Fruit fly (Drosophila melanogaster) whole organism, embryonic: ENCODE data around the gene nerfin-2.

Experiments
- ATbp ChIP-seq: fragments of 200-800 bp; sonication (Bioruptor generic); optimal IDR thresholded peaks from 2 replicates; lab custom pipeline; 2017; ENCODE audit warnings: missing biosample characterization, mild to moderate bottlenecking, missing genetic modification characterization, missing genetic modification reagents
- CG10462 ChIP-seq: fragments of 200-800 bp; sonication (Bioruptor generic); optimal IDR thresholded peaks from 2 replicates; lab custom pipeline; 2016; ENCODE audit warnings: missing biosample characterization, missing genetic modification characterization
- CG11504 ChIP-seq: fragments of 200-800 bp; sonication (Bioruptor generic); optimal IDR thresholded peaks from 3 replicates; lab custom pipeline; 2019; ENCODE audit warnings: missing biosample characterization, mild to moderate bottlenecking, missing genetic modification characterization, moderate library complexity
- CG11560 ChIP-seq: fragments of 200-800 bp; sonication (Bioruptor generic); IDR thresholded peaks from 3 replicates; pipeline ENCODE4 v1.3.6; 2022; ENCODE audit warnings: missing biosample characterization, missing genetic modification characterization
- CG1233 ChIP-seq: fragments of 200-800 bp; sonication (Bioruptor generic); optimal IDR thresholded peaks from 4 replicates; lab custom pipeline; 2018; ENCODE audit warnings: missing biosample characterization, mild to moderate bottlenecking, missing genetic modification characterization
- CG12942 ChIP-seq: fragments of 200-800 bp; sonication (Bioruptor generic); optimal IDR thresholded peaks from 3 replicates; lab custom pipeline; 2016; ENCODE audit warnings: missing biosample characterization, missing genetic modification characterization
- CG16779 ChIP-seq: fragments of 200-800 bp; sonication (Bioruptor generic); IDR thresholded peaks from 2 replicates; pipeline ENCODE4 v1.3.6; 2022; ENCODE audit warnings: missing biosample characterization, missing genetic modification characterization
- CG16813 ChIP-seq: fragments of 200-800 bp; sonication (Bioruptor generic); IDR thresholded peaks from 3 replicates; pipeline ENCODE4 v1.3.6; 2022; ENCODE audit warnings: missing biosample characterization, missing genetic modification characterization; ENCODE audit not compliant: partially characterized antibody
- CG16863 ChIP-seq: fragments of 200-800 bp; sonication (Bioruptor generic); optimal IDR thresholded peaks from 3 replicates; lab custom pipeline; 2016; ENCODE audit warnings: missing biosample characterization, missing genetic modification characterization
- CG17612 ChIP-seq: fragments of 200-800 bp; sonication (Bioruptor generic); IDR thresholded peaks from 2 replicates; pipeline ENCODE4 v1.3.6; 2022; ENCODE audit warnings: missing biosample characterization, missing genetic modification characterization
- CG18619 ChIP-seq: fragments of 200-800 bp; sonication (Bioruptor generic); optimal IDR thresholded peaks from 3 replicates; lab custom pipeline; 2017; ENCODE audit warnings: missing biosample characterization, mild to moderate bottlenecking, missing genetic modification characterization
- CG4424 ChIP-seq: fragments of 200-800 bp; sonication (Bioruptor generic); optimal IDR thresholded peaks from 3 replicates; lab custom pipeline; 2016; ENCODE audit warnings: missing biosample characterization, missing genetic modification characterization
- CG4854 ChIP-seq: fragments of 200-800 bp; sonication (Bioruptor generic); optimal IDR thresholded peaks from 2 replicates; lab custom pipeline; 2016; ENCODE audit warnings: missing biosample characterization, missing genetic modification characterization, inconsistent platforms
- CG6654 ChIP-seq: fragments of 200-800 bp; sonication (Bioruptor generic); optimal IDR thresholded peaks from 2 replicates; lab custom pipeline; 2017; ENCODE audit warnings: missing biosample characterization, mild to moderate bottlenecking, missing genetic modification characterization
- CG7786 ChIP-seq: fragments of 200-800 bp; sonication (Bioruptor generic); optimal IDR thresholded peaks from 2 replicates; lab custom pipeline; 2016; ENCODE audit warnings: missing biosample characterization, missing genetic modification characterization
- CG7963 ChIP-seq: fragments of 200-800 bp; sonication (Bioruptor generic); IDR thresholded peaks from 3 replicates; pipeline ENCODE4 v1.3.6; 2022; ENCODE audit warnings: missing biosample characterization, missing genetic modification characterization; ENCODE audit not compliant: partially characterized antibody
- CG9215 ChIP-seq: fragments of 200-800 bp; sonication (Bioruptor generic); IDR thresholded peaks from 2 replicates; pipeline ENCODE4 v1.3.6; 2022; ENCODE audit warnings: missing biosample characterization, missing genetic modification characterization
- CG9437 ChIP-seq: fragments of 200-800 bp; sonication (Bioruptor generic); optimal IDR thresholded peaks from 2 replicates; lab custom pipeline; 2018; ENCODE audit warnings: missing biosample characterization, mild to moderate bottlenecking, missing genetic modification characterization
- CG9727 ChIP-seq: fragments of 200-800 bp; sonication (Bioruptor generic); optimal IDR thresholded peaks from 3 replicates; lab custom pipeline; 2017; ENCODE audit warnings: missing biosample characterization, mild to moderate bottlenecking, missing genetic modification characterization
- CG9932 ChIP-seq: fragments of 200-800 bp; sonication (Bioruptor generic); IDR thresholded peaks from 2 replicates; pipeline ENCODE4 v1.3.6; 2022; ENCODE audit warnings: missing biosample characterization, missing genetic modification characterization
- Chrac-16 ChIP-seq: fragments of 200-800 bp; sonication (Bioruptor generic); optimal IDR thresholded peaks from 3 replicates; lab custom pipeline; 2016; ENCODE audit warnings: missing biosample characterization, missing genetic modification characterization
- CkIIα-i1 ChIP-seq: fragments of 200-800 bp; sonication (Bioruptor generic); IDR thresholded peaks from 2 replicates; pipeline ENCODE4 v1.3.6; 2022; ENCODE audit warnings: missing biosample characterization, missing genetic modification characterization
- Dip3 ChIP-seq: fragments of 200-800 bp; sonication (Bioruptor generic); optimal IDR thresholded peaks from 3 replicates; lab custom pipeline; 2016; ENCODE audit warnings: missing biosample characterization, missing genetic modification characterization
- Fer3 ChIP-seq: fragments of 200-800 bp; sonication (Bioruptor generic); optimal IDR thresholded peaks from 2 replicates; lab custom pipeline; 2018; ENCODE audit warnings: missing biosample characterization, mild to moderate bottlenecking, missing genetic modification characterization, moderate library complexity
- Hey ChIP-seq: fragments of 200-800 bp; sonication (Bioruptor generic); optimal IDR thresholded peaks from 3 replicates; lab custom pipeline; 2018; ENCODE audit warnings: missing biosample characterization, mild to moderate bottlenecking, missing genetic modification characterization
- NC2β ChIP-seq: fragments of 200-800 bp; sonication (Bioruptor generic); optimal IDR thresholded peaks from 2 replicates; lab custom pipeline; 2016; ENCODE audit warnings: missing biosample characterization, missing genetic modification characterization
- Oaz ChIP-seq: fragments of 200-800 bp; sonication (Bioruptor generic); IDR thresholded peaks from 2 replicates; pipeline ENCODE4 v1.3.6; 2022; ENCODE audit warnings: missing biosample characterization, missing genetic modification characterization
- Pdp1 ChIP-seq, 2 experiments: fragments of 200-800 bp; sonication (Bioruptor generic); optimal IDR thresholded peaks; 3 replicates each; lab custom pipeline; 2016; ENCODE audit warnings: missing biosample characterization in 2 of 2, missing genetic modification characterization in 2 of 2, mild to moderate bottlenecking in 1 of 2, moderate library complexity in 1 of 2
- Ptx1 ChIP-seq: fragments of 200-800 bp; sonication (Bioruptor generic); IDR thresholded peaks from 2 replicates; pipeline ENCODE4 v1.3.6; 2022; ENCODE audit warnings: missing biosample characterization, missing genetic modification characterization
- Side ChIP-seq: fragments of 200-800 bp; sonication (Bioruptor generic); optimal IDR thresholded peaks from 2 replicates; lab custom pipeline; 2016; ENCODE audit warnings: missing biosample characterization, missing genetic modification characterization
- Six4 ChIP-seq: fragments of 200-800 bp; sonication (Bioruptor generic); optimal IDR thresholded peaks from 2 replicates; lab custom pipeline; 2016; ENCODE audit warnings: missing biosample characterization, missing genetic modification characterization
- Sox102F ChIP-seq: fragments of 200-800 bp; sonication (Bioruptor generic); optimal IDR thresholded peaks from 2 replicates; lab custom pipeline; 2018; ENCODE audit warnings: missing biosample characterization, mild to moderate bottlenecking, missing genetic modification characterization, moderate library complexity
- Spps ChIP-seq: fragments of 200-800 bp; sonication (Bioruptor generic); optimal IDR thresholded peaks from 2 replicates; lab custom pipeline; 2018; ENCODE audit warnings: missing biosample characterization, mild to moderate bottlenecking, missing genetic modification characterization
- Sry-β ChIP-seq: fragments of 200-800 bp; sonication (Bioruptor generic); optimal IDR thresholded peaks from 2 replicates; lab custom pipeline; 2018; ENCODE audit warnings: missing biosample characterization, mild to moderate bottlenecking, missing genetic modification characterization, moderate library complexity
- Tbp ChIP-seq: fragments of >200 bp; optimal IDR thresholded peaks from 2 replicates; lab custom pipeline; 2018; ENCODE audit warnings: missing biosample characterization, missing genetic modification characterization
- br ChIP-seq: fragments of >200 bp; optimal IDR thresholded peaks from 2 replicates; lab custom pipeline; 2017
- cg ChIP-seq: fragments of 200-800 bp; sonication (Bioruptor generic); optimal IDR thresholded peaks from 3 replicates; lab custom pipeline; 2019; ENCODE audit warnings: missing biosample characterization, mild to moderate bottlenecking, missing genetic modification characterization, moderate library complexity
- chn ChIP-seq: fragments of 200-800 bp; sonication (Bioruptor generic); optimal IDR thresholded peaks from 2 replicates; lab custom pipeline; 2016; ENCODE audit warnings: missing biosample characterization, missing genetic modification characterization
- crp ChIP-seq, 2 experiments: fragments of 200-800 bp; sonication (Bioruptor generic); optimal IDR thresholded peaks; 2 replicates in 1 of 2; 3 replicates in 1 of 2; lab custom pipeline; 2017; ENCODE audit warnings: missing biosample characterization in 2 of 2, missing genetic modification characterization in 2 of 2, mild to moderate bottlenecking in 1 of 2, moderate library complexity in 1 of 2
- danr ChIP-seq: fragments of 200-800 bp; sonication (Bioruptor generic); IDR thresholded peaks from 2 replicates; pipeline ENCODE4 v1.3.6; 2022; ENCODE audit warnings: missing biosample characterization, missing genetic modification characterization
- gem ChIP-seq: fragments of 200-800 bp; sonication (Bioruptor generic); optimal IDR thresholded peaks from 2 replicates; lab custom pipeline; 2019; ENCODE audit warnings: missing biosample characterization, mild to moderate bottlenecking, missing genetic modification characterization, moderate library complexity
- gro ChIP-seq: fragments of 200-800 bp; sonication (Bioruptor generic); optimal IDR thresholded peaks from 2 replicates; lab custom pipeline; 2016; ENCODE audit warnings: missing biosample characterization, missing genetic modification characterization
- hbn ChIP-seq: fragments of 200-800 bp; sonication (Bioruptor generic); IDR thresholded peaks from 2 replicates; pipeline ENCODE4 v1.3.6; 2022; ENCODE audit warnings: missing biosample characterization, missing genetic modification characterization; ENCODE audit not compliant: partially characterized antibody
- hkb ChIP-seq, 2 experiments: fragments of 200-800 bp in 1 of 2; fragments of >200 bp in 1 of 2; sonication (Bioruptor generic) in 1 of 2; IDR thresholded peaks in 1 of 2; optimal IDR thresholded peaks in 1 of 2; 2 replicates each; pipeline versions ENCODE4 v1.3.6 to Lab custom; 2017 to 2022; ENCODE audit warnings: missing biosample characterization in 1 of 2, missing genetic modification characterization in 1 of 2
- kah ChIP-seq: fragments of 200-800 bp; sonication (Bioruptor generic); optimal IDR thresholded peaks from 2 replicates; lab custom pipeline; 2018; ENCODE audit warnings: missing biosample characterization, mild to moderate bottlenecking, missing genetic modification characterization
- onecut ChIP-seq: fragments of 200-800 bp; sonication (Bioruptor generic); IDR thresholded peaks from 2 replicates; pipeline ENCODE4 v1.3.6; 2022; ENCODE audit warnings: missing biosample characterization, missing genetic modification characterization
- toy ChIP-seq: fragments of 200-800 bp; sonication (Bioruptor generic); IDR thresholded peaks from 2 replicates; pipeline ENCODE4 v1.3.6; 2022; ENCODE audit warnings: missing biosample characterization, missing genetic modification characterization
- unc-4 ChIP-seq: fragments of 200-800 bp; sonication (Bioruptor generic); IDR thresholded peaks from 2 replicates; pipeline ENCODE4 v1.3.6; 2022; ENCODE audit warnings: missing biosample characterization, missing genetic modification characterization; ENCODE audit not compliant: partially characterized antibody

The nerfin-2 gene

dm6 chr3R:10042664-10043372 lies 28.1 kb upstream of the nerfin-2 start, which contains the start of the genes Mical and CG3909 (continued):
- TF ChIP-seq CG11560 (tag; lab: Robert Waterston, UW) (peak; percentile 45; the same call in 1 of the 3 replicates), hkb (optimal IDR thresholded peaks at IDR 0.05; lab: Kevin White, UChicago) (no peak), hkb (GFP tag; IDR thresholded peaks at IDR 0.05; lab: Robert Waterston, UW) (peak; percentile 82), Pdp1 (GFP tag; optimal IDR thresholded peaks at IDR 0.05; lab: Kevin White, UChicago) (peak; percentile 60 to 91), crp (GFP tag; optimal IDR thresholded peaks at IDR 0.05; lab: Kevin White, UChicago) (peak in 1 of 2 experiments; percentile 58), Dip3 (GFP tag; lab: Kevin White, UChicago) (no peak), Chrac-16 (GFP tag; lab: Kevin White, UChicago) (peak; percentile 82), CG4854 (GFP tag; lab: Kevin White, UChicago) (peak; percentile 7), CG16779 (GFP tag; lab: Robert Waterston, UW) (peak; percentile 80; the same call in 1 of the 2 replicates), Sox102F (GFP tag; lab: Kevin White, UChicago) (peak; percentile 89), CG9437 (GFP tag; lab: Kevin White, UChicago) (peak; percentile 77), NC2β (peak; percentile 12), br (lab: Kevin White, UChicago) (no peak), Fer3 (tag; lab: Kevin White, UChicago) (peak; percentile 88), CkIIα-i1 (GFP tag; lab: Robert Waterston, UW) (no peak), CG4424 (GFP tag; lab: Kevin White, UChicago) (peak; percentile 72), CG7786 (GFP tag; lab: Kevin White, UChicago) (peak; percentile 17), CG9932 (GFP tag; lab: Robert Waterston, UW) (peak; percentile 96), Hey (tag; lab: Kevin White, UChicago) (no peak), kah (GFP tag; lab: Kevin White, UChicago) (no peak), Oaz (peak; percentile 76), CG9727 (GFP tag; lab: Kevin White, UChicago) (peak; percentile 77), onecut (GFP tag; lab: Robert Waterston, UW) (peak; percentile 51), Spps (tag; lab: Kevin White, UChicago) (peak; percentile 37), toy (peak; percentile 77; the same call in 1 of the 2 replicates), Tbp (GFP tag; lab: Kevin White, UChicago) (no peak), CG11504 (tag; lab: Kevin White, UChicago) (peak; percentile 87), unc-4 (no peak; the same call in 1 of the 2 replicates), CG10462 (peak; percentile 59), gro (GFP tag; lab: Kevin White, UChicago) (no peak), CG12942 (GFP tag; lab: Kevin White, UChicago) (peak; percentile 85), CG1233 (GFP tag; lab: Kevin White, UChicago) (peak; percentile 76), Sry-β (GFP tag; lab: Kevin White, UChicago) (no peak), CG17612 (GFP tag; lab: Robert Waterston, UW) (peak; percentile 79), gem (tag; lab: Kevin White, UChicago) (peak; percentile 95), danr (GFP tag; lab: Robert Waterston, UW) (0 out of 2 replicates have a peak, but pooled peaks have one; percentile 30), CG9215 (GFP tag; lab: Robert Waterston, UW) (peak; percentile 84), CG6654 (no peak), Six4 (GFP tag; lab: Kevin White, UChicago) (peak; percentile 84), ATbp (peak; percentile 53), Ptx1 (peak; percentile 93), chn (GFP tag; lab: Kevin White, UChicago) (no peak), CG16813 (GFP tag; lab: Robert Waterston, UW) (0 out of 3 replicates have a peak, but pooled peaks have one; percentile 44), hbn (GFP tag; lab: Robert Waterston, UW) (peak; percentile 21; the same call in 1 of the 2 replicates), Side (GFP tag; lab: Kevin White, UChicago) (peak; percentile 15), CG18619 (GFP tag; lab: Kevin White, UChicago) (peak; percentile 78), cg (GFP tag; lab: Kevin White, UChicago) (peak; percentile 52), CG16863 (GFP tag; lab: Kevin White, UChicago) (peak; percentile 4), CG7963 (no peak; the same call in 2 of the 3 replicates)
